Worm (Caenorhabditis elegans) whole organism, young adult: ENCODE results near the gene C04F5.9.

Experiments used
- B0035.1 ChIP-seq: sonication (generic microtip); optimal IDR thresholded peaks from 2 replicates; lab custom pipeline; 2016; ENCODE audit warnings: missing genetic modification characterization, mild to moderate bottlenecking, missing compliant biosample characterization, missing genotype, missing genetic modification reagents
- F10E7.11 ChIP-seq: sonication (generic microtip); optimal IDR thresholded peaks from 2 replicates; lab custom pipeline; 2017; ENCODE audit warnings: mild to moderate bottlenecking, missing genetic modification characterization, moderate library complexity, missing compliant biosample characterization
- F23B12.7 ChIP-seq: sonication (generic microtip); optimal IDR thresholded peaks from 2 replicates; lab custom pipeline; 2017; ENCODE audit warnings: missing genetic modification characterization, mild to moderate bottlenecking, missing compliant biosample characterization, antibody characterized with exemption, moderate library complexity; ENCODE audit not compliant: insufficient read depth
- F39B2.1 ChIP-seq: fragments of 200-800 bp; sonication (Bioruptor generic); IDR thresholded peaks from 2 replicates; pipeline ENCODE4 v1.3.6; 2022; ENCODE audit warnings: missing genetic modification reagents, missing genetic modification characterization, missing compliant biosample characterization
- K11D2.4 ChIP-seq: fragments of 200-800 bp; sonication (Bioruptor generic); IDR thresholded peaks from 2 replicates; pipeline ENCODE4 v1.3.6; 2022; ENCODE audit warnings: missing genetic modification reagents, missing genetic modification characterization, missing compliant biosample characterization
- T07F8.4 ChIP-seq: sonication (generic microtip); optimal IDR thresholded peaks from 2 replicates; lab custom pipeline; 2016; ENCODE audit warnings: mild to moderate bottlenecking, missing genetic modification characterization, moderate library complexity, missing compliant biosample characterization
- T26A5.8 ChIP-seq: sonication (generic microtip); optimal IDR thresholded peaks from 2 replicates; lab custom pipeline; 2016; ENCODE audit warnings: missing genetic modification characterization, missing compliant biosample characterization
- Y53G8AR.9 ChIP-seq: fragments of 200-800 bp; sonication (Bioruptor generic); conservative IDR thresholded peaks from 2 replicates; pipeline ENCODE4 v1.3.6; 2022; ENCODE audit warnings: missing genetic modification reagents, missing genetic modification characterization, missing compliant biosample characterization
- Y79H2A.3 ChIP-seq: fragments of 200-800 bp; sonication (Bioruptor generic); conservative IDR thresholded peaks from 2 replicates; pipeline ENCODE4 v1.3.6; 2022; ENCODE audit warnings: missing genetic modification reagents, missing genetic modification characterization, missing compliant biosample characterization
- Y95B8A.8 ChIP-seq: fragments of 200-800 bp; sonication (Bioruptor generic); IDR thresholded peaks from 2 replicates; pipeline ENCODE4 v1.3.6; 2022; ENCODE audit warnings: missing genetic modification reagents, missing genetic modification characterization, missing compliant biosample characterization
- ama-1 ChIP-seq, 3 experiments: fragments of 150-350 bp in 1 of 3; sonication (generic microtip) in 2 of 3; optimal IDR thresholded peaks; 2 replicates each; lab custom pipeline; 2014 to 2018; ENCODE audit warnings: missing biosample characterization in 2 of 3, missing genetic modification characterization in 2 of 3, missing genetic modification reagents in 2 of 3
- atf-7 ChIP-seq: sonication (generic microtip); optimal IDR thresholded peaks from 2 replicates; lab custom pipeline; 2017; ENCODE audit warnings: mild to moderate bottlenecking, missing genetic modification characterization, missing compliant biosample characterization
- attf-3 ChIP-seq: fragments of 200-800 bp; sonication (Bioruptor generic); conservative IDR thresholded peaks from 2 replicates; pipeline ENCODE4 v1.3.6; 2022; ENCODE audit warnings: missing genetic modification reagents, missing genetic modification characterization, missing compliant biosample characterization
- attf-5 ChIP-seq: fragments of 200-800 bp; sonication (Bioruptor generic); optimal IDR thresholded peaks from 2 replicates; lab custom pipeline; 2018; ENCODE audit warnings: mild to moderate bottlenecking, missing genetic modification characterization, missing compliant biosample characterization
- bed-2 ChIP-seq: fragments of 200-800 bp; sonication (Bioruptor generic); IDR thresholded peaks from 2 replicates; pipeline ENCODE4 v1.3.6; 2022; ENCODE audit warnings: missing genetic modification reagents, missing genetic modification characterization, missing compliant biosample characterization
- cebp-1 ChIP-seq, 2 experiments: fragments of 200-800 bp in 1 of 2; sonication (Bioruptor generic) in 1 of 2; sonication (generic microtip) in 1 of 2; IDR thresholded peaks in 1 of 2; optimal IDR thresholded peaks in 1 of 2; 2 replicates each; pipeline versions ENCODE4 v1.3.6 to Lab custom; 2017 to 2022; ENCODE audit warnings: missing compliant biosample characterization in 2 of 2, missing genetic modification characterization in 2 of 2, mild to moderate bottlenecking in 1 of 2, missing genetic modification reagents in 1 of 2, moderate library complexity in 1 of 2
- ceh-27 ChIP-seq: fragments of 200-800 bp; sonication (Bioruptor generic); optimal IDR thresholded peaks from 2 replicates; lab custom pipeline; 2018; ENCODE audit warnings: mild to moderate bottlenecking, missing genetic modification characterization, moderate library complexity, missing compliant biosample characterization
- ceh-58 ChIP-seq: fragments of 200-800 bp; sonication (Bioruptor generic); IDR thresholded peaks from 2 replicates; pipeline ENCODE4 v1.3.6; 2022; ENCODE audit warnings: missing genetic modification characterization, missing compliant biosample characterization
- ceh-79 ChIP-seq: sonication (generic microtip); optimal IDR thresholded peaks from 2 replicates; lab custom pipeline; 2017; ENCODE audit warnings: mild to moderate bottlenecking, missing genetic modification characterization, missing compliant biosample characterization
- efl-1 ChIP-seq: fragments of 150-350 bp; optimal IDR thresholded peaks from 2 replicates; lab custom pipeline; 2014; ENCODE audit warnings: missing biosample characterization, missing genetic modification reagents, missing genetic modification characterization
- fkh-3 ChIP-seq: sonication (generic microtip); optimal IDR thresholded peaks from 2 replicates; lab custom pipeline; 2016; ENCODE audit warnings: mild to moderate bottlenecking, missing genetic modification characterization, missing compliant biosample characterization
- hmg-1.2 ChIP-seq: fragments of 200-800 bp; sonication (Bioruptor generic); IDR thresholded peaks from 2 replicates; pipeline ENCODE4 v1.3.6; 2022; ENCODE audit warnings: missing genetic modification reagents, missing genetic modification characterization, missing compliant biosample characterization
- hrde-1 ChIP-seq: sonication (generic microtip); optimal IDR thresholded peaks from 2 replicates; lab custom pipeline; 2016; ENCODE audit warnings: missing genetic modification characterization, mild to moderate bottlenecking, missing compliant biosample characterization, moderate library complexity, missing genotype, missing genetic modification reagents, borderline replicate concordance
- hsf-1 ChIP-seq: fragments of 200-800 bp; sonication (Bioruptor generic); IDR thresholded peaks from 2 replicates; pipeline ENCODE4 v1.3.6; 2022; ENCODE audit warnings: missing genetic modification reagents, missing genetic modification characterization, missing compliant biosample characterization
- lag-1 ChIP-seq: fragments of 200-800 bp; sonication (Bioruptor generic); IDR thresholded peaks from 2 replicates; pipeline ENCODE4 v1.3.6; 2022; ENCODE audit warnings: missing genetic modification reagents, missing genetic modification characterization, missing compliant biosample characterization
- let-526 ChIP-seq: fragments of 200-800 bp; sonication (Bioruptor generic); IDR thresholded peaks from 2 replicates; pipeline ENCODE4 v1.3.6; 2022; ENCODE audit warnings: missing genetic modification reagents, missing genetic modification characterization, missing compliant biosample characterization
- lin-26 ChIP-seq: fragments of 200-800 bp; sonication (Bioruptor generic); IDR thresholded peaks from 2 replicates; pipeline ENCODE4 v1.3.6; 2022; ENCODE audit warnings: missing genetic modification reagents, missing genetic modification characterization, missing compliant biosample characterization
- lin-40 ChIP-seq: sonication (generic microtip); optimal IDR thresholded peaks from 2 replicates; lab custom pipeline; 2016; ENCODE audit warnings: missing genetic modification characterization, mild to moderate bottlenecking, missing compliant biosample characterization, missing genotype, missing genetic modification reagents
- madf-8 ChIP-seq: fragments of 200-800 bp; sonication (Bioruptor generic); conservative IDR thresholded peaks from 2 replicates; pipeline ENCODE4 v1.3.6; 2022; ENCODE audit warnings: missing genetic modification reagents, missing genetic modification characterization, missing compliant biosample characterization
- mel-28 ChIP-seq: sonication (generic microtip); optimal IDR thresholded peaks from 2 replicates; lab custom pipeline; 2016; ENCODE audit warnings: borderline replicate concordance, mild to moderate bottlenecking, missing genetic modification characterization, missing compliant biosample characterization
- mes-4 ChIP-seq: sonication (generic microtip); optimal IDR thresholded peaks from 2 replicates; lab custom pipeline; 2016; ENCODE audit warnings: missing genotype, missing genetic modification characterization, missing compliant biosample characterization
- nfya-2 ChIP-seq: fragments of 200-800 bp; sonication (Bioruptor generic); IDR thresholded peaks from 2 replicates; pipeline ENCODE4 v1.3.6; 2022; ENCODE audit warnings: missing genetic modification reagents, missing genetic modification characterization, missing compliant biosample characterization
- nhr-179 ChIP-seq: sonication (generic microtip); optimal IDR thresholded peaks from 2 replicates; lab custom pipeline; 2016; ENCODE audit warnings: mild to moderate bottlenecking, missing genetic modification characterization, missing compliant biosample characterization
- nhr-80 ChIP-seq: sonication (generic microtip); optimal IDR thresholded peaks from 2 replicates; lab custom pipeline; 2016; ENCODE audit warnings: missing genetic modification characterization, missing compliant biosample characterization
- pha-4 ChIP-seq: fragments of 150-350 bp; sonication (generic microtip); optimal IDR thresholded peaks from 2 replicates; lab custom pipeline; 2014; ENCODE audit warnings: missing biosample characterization, missing genetic modification reagents, missing genetic modification characterization
- sptf-2 ChIP-seq: fragments of 200-800 bp; sonication (Bioruptor generic); optimal IDR thresholded peaks from 2 replicates; lab custom pipeline; 2018; ENCODE audit warnings: mild to moderate bottlenecking, missing genetic modification characterization, missing compliant biosample characterization
- tbp1 ChIP-seq: fragments of 200-800 bp; sonication (Bioruptor generic); optimal IDR thresholded peaks from 2 replicates; lab custom pipeline; 2018; ENCODE audit warnings: mild to moderate bottlenecking, missing genetic modification characterization, missing compliant biosample characterization
- tbx-9 ChIP-seq: sonication (generic microtip); optimal IDR thresholded peaks from 2 replicates; lab custom pipeline; 2016; ENCODE audit warnings: borderline replicate concordance, missing genetic modification characterization, inconsistent platforms, missing compliant biosample characterization
- zfh-2 ChIP-seq: fragments of 200-800 bp; sonication (Bioruptor generic); conservative IDR thresholded peaks from 2 replicates; pipeline ENCODE4 v1.3.6; 2022; ENCODE audit warnings: missing genetic modification reagents, missing genetic modification characterization, missing compliant biosample characterization
- ztf-18 ChIP-seq: sonication (generic microtip); optimal IDR thresholded peaks from 2 replicates; lab custom pipeline; 2016; ENCODE audit warnings: missing genotype, mild to moderate bottlenecking, missing genetic modification characterization, missing compliant biosample characterization
- ztf-3 ChIP-seq: fragments of 200-800 bp; sonication (Bioruptor generic); optimal IDR thresholded peaks from 2 replicates; lab custom pipeline; 2018; ENCODE audit warnings: mild to moderate bottlenecking, missing genetic modification characterization, missing compliant biosample characterization

Gene C04F5.9

DNA sequence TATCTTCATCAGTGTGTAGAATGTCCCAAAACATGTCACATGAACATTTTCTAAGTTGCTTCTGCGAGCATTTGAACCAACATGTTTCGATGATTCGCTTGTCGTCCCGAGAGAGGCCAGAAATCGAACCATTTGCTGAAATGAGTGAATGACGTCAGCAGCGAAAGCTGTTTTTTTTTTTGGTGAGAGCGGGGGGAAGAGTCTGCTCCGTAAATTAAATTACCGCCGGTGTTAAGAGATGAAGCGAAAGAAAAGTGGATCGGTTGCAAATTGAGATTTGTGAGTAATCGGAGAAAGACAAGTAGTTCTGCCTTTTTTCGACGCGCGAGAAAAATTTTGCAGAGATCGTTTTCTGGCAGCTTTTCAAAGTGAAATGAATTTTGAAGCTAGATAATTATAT, 30.7 kb downstream of the C04F5.9 start:
- TF ChIP-seq nfya-2 (GFP tag; lab: Robert Waterston, UW) (no peak), efl-1 (GFP tag; lab: Kevin White, UChicago) (no peak), zfh-2 (peak; percentile 21; the same call in 1 of the 2 replicates)

DNA sequence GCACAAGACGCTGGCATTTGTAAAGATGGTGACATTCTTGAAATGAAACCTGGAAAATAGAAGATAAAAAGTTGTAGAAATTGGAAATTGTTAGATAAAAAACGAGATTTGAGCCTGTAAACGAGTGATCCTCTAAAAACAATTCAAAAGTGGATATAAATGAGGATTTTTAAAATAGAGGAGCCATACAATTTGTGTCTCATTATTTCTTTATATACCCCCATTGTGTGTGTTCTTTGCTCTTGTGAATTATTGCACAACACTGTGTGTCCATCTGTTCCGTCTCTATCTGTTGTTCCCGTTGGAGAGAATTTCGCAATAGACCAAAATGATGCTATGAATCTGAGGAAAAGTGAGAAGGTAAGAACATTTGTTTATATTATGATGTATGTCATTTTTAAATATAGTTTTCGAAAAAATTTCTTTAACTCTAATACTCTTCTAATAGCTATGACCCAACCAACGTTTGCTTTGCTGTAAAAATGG, 32.0 kb downstream of the C04F5.9 start, which contains the start of gene Y58A7A.5:
Gene Y58A7A.5 (minus strand): TSS at position 51 of the 486 bp plus-strand sequence.
- peak; percentile 94 for TF ChIP-seq cebp-1 (GFP tag; IDR thresholded peaks at IDR 0.05; lab: Robert Waterston, UW)
- TF ChIP-seq cebp-1 (tag; optimal IDR thresholded peaks at IDR 0.05; lab: Kevin White, UChicago): peak; percentile 99
- peak; percentile 16 for TF ChIP-seq attf-5 (GFP tag; lab: Kevin White, UChicago)
- no peak for TF ChIP-seq let-526
- peak; percentile 9 for TF ChIP-seq nhr-80 (tag; lab: Kevin White, UChicago)
- TF ChIP-seq nhr-179: no peak
- TF ChIP-seq T26A5.8 (tag; lab: Kevin White, UChicago): no peak

DNA sequence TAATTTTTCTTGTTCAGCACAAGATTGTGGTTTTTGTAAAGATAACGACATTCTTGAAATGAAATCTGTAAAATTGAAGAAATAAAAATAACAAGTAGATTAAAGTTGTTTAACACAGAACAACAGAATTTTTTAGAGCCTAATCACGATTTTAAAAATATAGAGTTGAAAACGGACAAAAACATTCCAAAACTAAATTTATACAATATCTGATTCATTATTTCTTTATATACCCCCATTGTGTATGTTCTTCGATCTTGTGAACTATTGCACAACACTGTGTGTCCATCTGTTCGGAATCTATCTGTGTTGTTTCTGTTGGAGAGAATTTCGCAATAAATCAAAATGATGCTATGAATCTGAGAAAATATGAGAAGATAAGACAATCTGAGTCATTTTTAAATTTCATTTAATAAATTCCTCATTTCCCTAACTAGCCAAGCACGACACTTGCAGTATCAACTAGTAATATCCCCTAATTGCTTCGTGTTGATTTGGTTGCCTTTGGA, 34.0 kb downstream of the C04F5.9 start, which contains the start of gene Y58A7A.4:
Gene Y58A7A.4 (minus strand): TSS at position 51 of the 509 bp plus-strand sequence.
- peak; percentile 68; the same call in 1 of the 2 replicates for TF ChIP-seq cebp-1 (GFP tag; IDR thresholded peaks at IDR 0.05; lab: Robert Waterston, UW)
- peak; percentile 90 for TF ChIP-seq cebp-1 (tag; optimal IDR thresholded peaks at IDR 0.05; lab: Kevin White, UChicago)
- no peak for TF ChIP-seq T07F8.4

DNA sequence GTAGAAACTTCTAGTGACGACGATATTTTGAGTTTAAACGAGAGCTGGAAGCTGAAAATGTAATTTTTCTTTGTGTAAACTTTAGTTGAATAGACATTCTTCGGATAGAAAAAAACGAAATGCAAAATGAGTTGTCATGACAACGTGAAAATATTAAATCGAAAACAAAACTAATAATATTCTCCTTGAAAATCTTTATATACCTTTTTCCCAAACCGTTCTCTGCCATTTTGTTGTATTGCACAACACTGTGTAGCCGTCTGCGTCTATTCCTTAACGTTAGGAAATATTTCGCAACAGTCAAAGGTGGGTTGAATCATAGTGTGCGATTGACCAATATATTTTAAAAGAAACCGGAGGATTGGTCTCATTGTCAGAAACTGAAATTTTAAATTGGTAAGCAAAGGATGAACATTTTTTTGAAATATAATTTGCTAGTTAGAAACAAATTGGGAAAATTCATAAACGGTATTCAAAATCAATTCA, 38.1 kb downstream of the C04F5.9 start, which contains the start of gene Y58A7A.3:
Gene Y58A7A.3 (minus strand): TSS at position 51 of the 486 bp plus-strand sequence.
- no peak for TF ChIP-seq ceh-27 (GFP tag; lab: Kevin White, UChicago)
- no peak for TF ChIP-seq ztf-18 (tag; lab: Kevin White, UChicago)
- TF ChIP-seq Y79H2A.3 (GFP tag; lab: Robert Waterston, UW): no peak
- no peak for TF ChIP-seq F23B12.7
- peak; percentile 8 for TF ChIP-seq lin-40 (tag; lab: Kevin White, UChicago)
- TF ChIP-seq B0035.1: no peak
- no peak for TF ChIP-seq ceh-58
- TF ChIP-seq bed-2 (GFP tag; lab: Robert Waterston, UW): no peak
- no peak for TF ChIP-seq F10E7.11 (tag; lab: Kevin White, UChicago)
- TF ChIP-seq mes-4: no peak
- TF ChIP-seq ama-1 (optimal IDR thresholded peaks at IDR 0.05; lab: Kevin White, UChicago): no peak
- no peak for TF ChIP-seq ama-1 (GFP tag; optimal IDR thresholded peaks at IDR 0.05; lab: Kevin White, UChicago)
- TF ChIP-seq K11D2.4 (GFP tag; lab: Robert Waterston, UW): no peak
- TF ChIP-seq ceh-79 (tag; lab: Kevin White, UChicago): no peak
- TF ChIP-seq ztf-3 (GFP tag; lab: Kevin White, UChicago): no peak
- no peak for TF ChIP-seq lin-26 (GFP tag; lab: Robert Waterston, UW)
- TF ChIP-seq lag-1 (GFP tag; lab: Robert Waterston, UW): no peak
- no peak for TF ChIP-seq attf-3 (GFP tag; lab: Robert Waterston, UW)
- no peak for TF ChIP-seq tbp1 (GFP tag; lab: Kevin White, UChicago)
- no peak for TF ChIP-seq nfya-2 (GFP tag; lab: Robert Waterston, UW)
- TF ChIP-seq nhr-80 (tag; lab: Kevin White, UChicago): peak; percentile 69
- TF ChIP-seq mel-28 (tag; lab: Kevin White, UChicago): no peak
- no peak for TF ChIP-seq atf-7 (tag; lab: Kevin White, UChicago)
- no peak for TF ChIP-seq hsf-1 (GFP tag; lab: Robert Waterston, UW)
- TF ChIP-seq fkh-3 (tag; lab: Kevin White, UChicago): no peak
- no peak for TF ChIP-seq Y95B8A.8
- no peak for TF ChIP-seq tbx-9 (tag; lab: Kevin White, UChicago)
- TF ChIP-seq madf-8 (GFP tag; lab: Robert Waterston, UW): no peak
- no peak for TF ChIP-seq F39B2.1 (GFP tag; lab: Robert Waterston, UW)
- no peak for TF ChIP-seq hrde-1
- TF ChIP-seq sptf-2 (GFP tag; lab: Kevin White, UChicago): no peak
- TF ChIP-seq Y53G8AR.9 (GFP tag; lab: Robert Waterston, UW): no peak
- TF ChIP-seq pha-4 (tag; lab: Kevin White, UChicago): no peak
- peak; percentile 72; the same call in 1 of the 2 replicates for TF ChIP-seq hmg-1.2
- TF ChIP-seq zfh-2: no peak
